Fruit fly (Drosophila melanogaster) whole organism, embryonic: ENCODE data around the gene RpL34b.

Source experiments
- CG10147 ChIP-seq: fragments of 200-800 bp; sonication (Bioruptor generic); optimal IDR thresholded peaks from 2 replicates; lab custom pipeline; 2019; ENCODE audit warnings: missing biosample characterization, mild to moderate bottlenecking, missing genetic modification characterization, moderate library complexity
- CG10209 ChIP-seq: fragments of 200-800 bp; sonication (Bioruptor generic); optimal IDR thresholded peaks from 3 replicates; lab custom pipeline; 2017; ENCODE audit warnings: missing biosample characterization, mild to moderate bottlenecking, missing genetic modification characterization, missing genetic modification reagents
- CG10462 ChIP-seq: fragments of 200-800 bp; sonication (Bioruptor generic); optimal IDR thresholded peaks from 2 replicates; lab custom pipeline; 2016; ENCODE audit warnings: missing biosample characterization, missing genetic modification characterization
- CG11247 ChIP-seq: fragments of 200-800 bp; sonication (Bioruptor generic); IDR thresholded peaks from 2 replicates; pipeline ENCODE4 v1.3.6; 2022; ENCODE audit warnings: missing biosample characterization, missing genetic modification characterization
- CG13775 ChIP-seq: fragments of 200-800 bp; sonication (Bioruptor generic); optimal IDR thresholded peaks from 3 replicates; lab custom pipeline; 2017; ENCODE audit warnings: missing biosample characterization, mild to moderate bottlenecking, missing genetic modification characterization
- CG1602 ChIP-seq: fragments of 200-800 bp; sonication (Bioruptor generic); optimal IDR thresholded peaks from 3 replicates; lab custom pipeline; 2016; ENCODE audit warnings: missing biosample characterization, missing genetic modification characterization
- CG1603 ChIP-seq: fragments of 200-800 bp; sonication (Bioruptor generic); optimal IDR thresholded peaks from 2 replicates; lab custom pipeline; 2019; ENCODE audit warnings: missing biosample characterization, mild to moderate bottlenecking, missing genetic modification characterization, moderate library complexity
- CG18476 ChIP-seq: fragments of 200-800 bp; sonication (Bioruptor generic); optimal IDR thresholded peaks from 2 replicates; lab custom pipeline; 2016; ENCODE audit warnings: missing biosample characterization, mild to moderate bottlenecking, missing genetic modification characterization
- CG18619 ChIP-seq: fragments of 200-800 bp; sonication (Bioruptor generic); optimal IDR thresholded peaks from 3 replicates; lab custom pipeline; 2017; ENCODE audit warnings: missing biosample characterization, mild to moderate bottlenecking, missing genetic modification characterization
- CG2116 ChIP-seq: fragments of 200-800 bp; sonication (Bioruptor generic); optimal IDR thresholded peaks from 3 replicates; lab custom pipeline; 2018; ENCODE audit warnings: missing biosample characterization, mild to moderate bottlenecking, missing genetic modification characterization
- CG2199 ChIP-seq: fragments of 200-800 bp; sonication (Bioruptor generic); IDR thresholded peaks from 3 replicates; pipeline ENCODE4 v1.3.6; 2022; ENCODE audit warnings: missing biosample characterization, missing genetic modification characterization
- CG2875 ChIP-seq: fragments of 200-800 bp; sonication (Bioruptor generic); optimal IDR thresholded peaks from 2 replicates; lab custom pipeline; 2017; ENCODE audit warnings: missing biosample characterization, mild to moderate bottlenecking, missing genetic modification characterization, missing genetic modification reagents
- CG4328 ChIP-seq: fragments of 200-800 bp; sonication (Bioruptor generic); optimal IDR thresholded peaks from 3 replicates; lab custom pipeline; 2017; ENCODE audit warnings: missing biosample characterization, missing genetic modification reagents, missing genetic modification characterization
- CG4820 ChIP-seq: fragments of 200-800 bp; sonication (Bioruptor generic); optimal IDR thresholded peaks from 3 replicates; lab custom pipeline; 2016; ENCODE audit warnings: missing biosample characterization, missing genetic modification characterization
- CG5180 ChIP-seq: fragments of 200-800 bp; sonication (Bioruptor generic); optimal IDR thresholded peaks from 3 replicates; lab custom pipeline; 2017; ENCODE audit warnings: missing biosample characterization, missing genetic modification characterization, mild to moderate bottlenecking, moderate library complexity, missing genetic modification reagents
- CG7556 ChIP-seq: fragments of 200-800 bp; sonication (Bioruptor generic); optimal IDR thresholded peaks from 2 replicates; lab custom pipeline; 2017; ENCODE audit warnings: missing biosample characterization, mild to moderate bottlenecking, missing genetic modification characterization
- CG7745 ChIP-seq: fragments of 200-800 bp; sonication (Bioruptor generic); optimal IDR thresholded peaks from 2 replicates; lab custom pipeline; 2018; ENCODE audit warnings: missing biosample characterization, mild to moderate bottlenecking, missing genetic modification characterization, moderate library complexity
- CG7928 ChIP-seq: fragments of 200-800 bp; sonication (Bioruptor generic); optimal IDR thresholded peaks from 2 replicates; lab custom pipeline; 2017; ENCODE audit warnings: missing biosample characterization, mild to moderate bottlenecking, missing genetic modification characterization
- CG8089 ChIP-seq: fragments of 200-800 bp; sonication (Bioruptor generic); optimal IDR thresholded peaks from 3 replicates; lab custom pipeline; 2016; ENCODE audit warnings: missing biosample characterization, missing genetic modification characterization
- CG8388 ChIP-seq: fragments of 200-800 bp; sonication (Bioruptor generic); optimal IDR thresholded peaks from 2 replicates; lab custom pipeline; 2019; ENCODE audit warnings: missing biosample characterization, mild to moderate bottlenecking, missing genetic modification characterization, moderate library complexity
- CG8765 ChIP-seq: fragments of 200-800 bp; sonication (Bioruptor generic); IDR thresholded peaks from 2 replicates; pipeline ENCODE4 v1.3.6; 2022; ENCODE audit warnings: missing biosample characterization, missing genetic modification characterization
- CG9437 ChIP-seq: fragments of 200-800 bp; sonication (Bioruptor generic); optimal IDR thresholded peaks from 2 replicates; lab custom pipeline; 2018; ENCODE audit warnings: missing biosample characterization, mild to moderate bottlenecking, missing genetic modification characterization
- CHES-1-like ChIP-seq: fragments of 200-800 bp; sonication (Bioruptor generic); optimal IDR thresholded peaks from 2 replicates; lab custom pipeline; 2016; ENCODE audit warnings: missing biosample characterization, missing genetic modification characterization
- CkIIα-i1 ChIP-seq: fragments of 200-800 bp; sonication (Bioruptor generic); IDR thresholded peaks from 2 replicates; pipeline ENCODE4 v1.3.6; 2022; ENCODE audit warnings: missing biosample characterization, missing genetic modification characterization
- Elba2 ChIP-seq: fragments of 200-800 bp; sonication (Bioruptor generic); optimal IDR thresholded peaks from 3 replicates; lab custom pipeline; 2016; ENCODE audit warnings: missing biosample characterization, missing genetic modification characterization
- HHEX ChIP-seq: fragments of 200-800 bp; sonication (Bioruptor generic); optimal IDR thresholded peaks from 3 replicates; lab custom pipeline; 2017; ENCODE audit warnings: missing biosample characterization, mild to moderate bottlenecking, missing genetic modification characterization, missing genetic modification reagents
- HmgZ ChIP-seq: fragments of 200-800 bp; sonication (Bioruptor generic); optimal IDR thresholded peaks from 2 replicates; lab custom pipeline; 2018; ENCODE audit warnings: missing biosample characterization, mild to moderate bottlenecking, missing genetic modification characterization
- Hr51 ChIP-seq, 2 experiments: fragments of 200-800 bp; sonication (Bioruptor generic); optimal IDR thresholded peaks; 2 replicates in 1 of 2; 3 replicates in 1 of 2; lab custom pipeline; 2016 to 2018; ENCODE audit warnings: missing biosample characterization in 2 of 2, missing genetic modification characterization in 2 of 2, mild to moderate bottlenecking in 1 of 2, moderate library complexity in 1 of 2
- NC2β ChIP-seq: fragments of 200-800 bp; sonication (Bioruptor generic); optimal IDR thresholded peaks from 2 replicates; lab custom pipeline; 2016; ENCODE audit warnings: missing biosample characterization, missing genetic modification characterization
- NK7.1 ChIP-seq: fragments of 200-800 bp; sonication (Bioruptor generic); optimal IDR thresholded peaks from 3 replicates; lab custom pipeline; 2016; ENCODE audit warnings: missing biosample characterization, missing genetic modification characterization
- Nf-YC ChIP-seq: fragments of 200-800 bp; optimal IDR thresholded peaks from 3 replicates; lab custom pipeline; 2019; ENCODE audit warnings: missing biosample characterization, mild to moderate bottlenecking, missing genetic modification characterization, moderate library complexity
- Oli ChIP-seq: fragments of 200-800 bp; sonication (Bioruptor generic); optimal IDR thresholded peaks from 2 replicates; lab custom pipeline; 2018; ENCODE audit warnings: missing biosample characterization, mild to moderate bottlenecking, missing genetic modification characterization, moderate library complexity
- Side ChIP-seq: fragments of 200-800 bp; sonication (Bioruptor generic); optimal IDR thresholded peaks from 2 replicates; lab custom pipeline; 2016; ENCODE audit warnings: missing biosample characterization, missing genetic modification characterization
- Trl ChIP-seq, 3 experiments: fragments of >200 bp in 2 of 3; fragments of 200-800 bp in 1 of 3; sonication (Bioruptor generic) in 1 of 3; optimal IDR thresholded peaks; 2 replicates in 1 of 3; 3 replicates in 2 of 3; lab custom pipeline; 2016 to 2017; ENCODE audit warnings: missing biosample characterization in 1 of 3, missing genetic modification characterization in 1 of 3
- amos ChIP-seq: fragments of 200-800 bp; sonication (Bioruptor generic); IDR thresholded peaks from 2 replicates; pipeline ENCODE4 v1.3.6; 2022; ENCODE audit warnings: missing biosample characterization, missing genetic modification characterization; ENCODE audit not compliant: partially characterized antibody
- dmrt11E ChIP-seq: fragments of 200-800 bp; sonication (Bioruptor generic); optimal IDR thresholded peaks from 3 replicates; lab custom pipeline; 2018; ENCODE audit warnings: missing biosample characterization, mild to moderate bottlenecking, missing genetic modification characterization, moderate library complexity
- dpn ChIP-seq, 2 experiments: fragments of 200-800 bp; sonication (Bioruptor generic); optimal IDR thresholded peaks; 3 replicates each; lab custom pipeline; 2016; ENCODE audit warnings: missing biosample characterization in 2 of 2, missing genetic modification characterization in 2 of 2
- gt ChIP-seq: fragments of 200-800 bp; sonication (Bioruptor generic); IDR thresholded peaks from 2 replicates; pipeline ENCODE4 v1.3.6; 2022; ENCODE audit warnings: missing biosample characterization, missing genetic modification characterization
- maf-S ChIP-seq: fragments of 200-800 bp; sonication (Bioruptor generic); optimal IDR thresholded peaks from 2 replicates; lab custom pipeline; 2016; ENCODE audit warnings: missing biosample characterization, missing genetic modification characterization
- mam ChIP-seq: fragments of 200-800 bp; sonication (Bioruptor generic); optimal IDR thresholded peaks from 3 replicates; lab custom pipeline; 2016; ENCODE audit warnings: missing biosample characterization, missing genetic modification characterization
- oc ChIP-seq: fragments of 200-800 bp; sonication (Bioruptor generic); optimal IDR thresholded peaks from 2 replicates; lab custom pipeline; 2018; ENCODE audit warnings: missing biosample characterization, mild to moderate bottlenecking, missing genetic modification characterization, moderate library complexity
- org-1 ChIP-seq: fragments of 200-800 bp; sonication (Bioruptor generic); optimal IDR thresholded peaks from 2 replicates; lab custom pipeline; 2017; ENCODE audit warnings: missing biosample characterization, missing genetic modification characterization
- rib ChIP-seq: fragments of 200-800 bp; sonication (Bioruptor generic); IDR thresholded peaks from 2 replicates; pipeline ENCODE4 v1.3.6; 2022; ENCODE audit warnings: missing biosample characterization, missing genetic modification characterization
- sens ChIP-seq: fragments of 200-800 bp; sonication (Bioruptor generic); peaks from one replicate; lab custom pipeline; 2016; ENCODE audit warnings: missing biosample characterization, missing genetic modification characterization
- sima ChIP-seq: fragments of 200-800 bp; sonication (Bioruptor generic); optimal IDR thresholded peaks from 2 replicates; lab custom pipeline; 2016; ENCODE audit warnings: missing biosample characterization, missing genetic modification characterization
- tap ChIP-seq: fragments of 200-800 bp; optimal IDR thresholded peaks from 3 replicates; lab custom pipeline; 2019; ENCODE audit warnings: missing biosample characterization, mild to moderate bottlenecking, missing genetic modification characterization, moderate library complexity
- zf30C ChIP-seq: fragments of 200-800 bp; sonication (Bioruptor generic); optimal IDR thresholded peaks from 3 replicates; lab custom pipeline; 2018; ENCODE audit warnings: missing biosample characterization, mild to moderate bottlenecking, missing genetic modification characterization

RpL34b gene

DNA sequence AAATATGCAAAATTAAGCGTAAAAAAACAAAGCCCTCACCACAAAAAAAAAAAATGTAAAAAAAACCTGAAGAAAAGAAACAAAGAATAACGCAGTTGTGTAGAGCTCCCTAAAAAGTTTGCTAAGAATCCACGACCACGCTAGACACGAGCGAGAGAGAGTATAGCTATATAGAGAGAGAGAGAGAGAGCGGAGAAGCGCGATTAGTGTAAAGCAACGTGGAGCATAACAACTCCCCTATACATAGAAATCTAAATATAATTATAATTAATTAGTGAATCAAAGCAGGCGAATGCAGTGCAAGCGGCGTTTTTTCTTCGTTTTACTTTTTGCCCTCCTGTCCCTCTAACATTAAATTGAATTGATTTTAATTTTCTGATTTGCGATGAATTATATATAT lies 41.6 kb downstream of the RpL34b start:
- TF ChIP-seq maf-S (no peak), Trl (optimal IDR thresholded peaks at IDR 0.05; lab: Kevin White, UChicago) (peak; percentile 40 to 78), Trl (GFP tag; optimal IDR thresholded peaks at IDR 0.05; lab: Kevin White, UChicago) (no peak), CG7745 (peak; percentile 70), CkIIα-i1 (GFP tag; lab: Robert Waterston, UW) (no peak), CG2199 (GFP tag; lab: Robert Waterston, UW) (peak; percentile 69; the same call in 1 of the 3 replicates), CG4820 (GFP tag; lab: Kevin White, UChicago) (no peak), NC2β (no peak), rib (GFP tag; lab: Robert Waterston, UW) (no peak), CG10209 (GFP tag; lab: Kevin White, UChicago) (no peak)

DNA sequence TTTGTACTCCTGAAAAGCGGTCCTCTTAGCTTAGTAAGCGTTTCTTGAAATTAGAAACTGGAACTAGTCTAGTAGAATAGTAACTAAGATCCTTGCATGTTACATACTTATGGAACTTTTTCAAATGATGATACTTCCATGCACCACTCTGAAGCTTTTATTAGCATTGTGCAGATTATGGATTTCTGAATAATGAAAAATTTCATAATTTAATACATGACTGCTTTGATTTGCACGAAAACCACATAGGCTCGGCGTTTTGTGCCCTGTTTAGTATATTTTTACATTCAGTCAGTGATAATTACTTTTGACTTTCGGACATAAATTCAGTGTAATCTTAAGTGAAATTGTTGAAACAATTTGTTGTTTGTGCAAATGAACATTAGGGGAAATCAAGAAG lies 45.8 kb downstream of the RpL34b start, which contains the start of gene CG43675:
TSS of gene CG43675 (plus strand) at position 301 of the 400 bp plus-strand sequence.
- TF ChIP-seq CG1602 (GFP tag; lab: Kevin White, UChicago) (no peak), sens (GFP tag; lab: Kevin White, UChicago) (peak; percentile 40)
- TF ChIP-seq, all 482 proteins: peak for 1

- TF ChIP-seq CG11247 (GFP tag; lab: Robert Waterston, UW): no peak
- TF ChIP-seq CG8089: peak; percentile 9
- TF ChIP-seq CG9437 (GFP tag; lab: Kevin White, UChicago): peak; percentile 87
- peak; percentile 78 for TF ChIP-seq Nf-YC
- TF ChIP-seq CG5180: peak; percentile 64
- TF ChIP-seq CG13775 (GFP tag; lab: Kevin White, UChicago): peak; percentile 83
- TF ChIP-seq CG7556: peak; percentile 94
- no peak for TF ChIP-seq sima (GFP tag; lab: Kevin White, UChicago)
- peak; percentile 30 for TF ChIP-seq NK7.1 (GFP tag; lab: Kevin White, UChicago)
- peak; percentile 38 for TF ChIP-seq mam (GFP tag; lab: Kevin White, UChicago)
- TF ChIP-seq HmgZ (tag; lab: Kevin White, UChicago): peak; percentile 27
- peak; percentile 92 for TF ChIP-seq CG8388 (GFP tag; lab: Kevin White, UChicago)
- no peak for TF ChIP-seq Elba2 (GFP tag; lab: Kevin White, UChicago)
- TF ChIP-seq CG10147 (GFP tag; lab: Kevin White, UChicago): peak; percentile 82
- TF ChIP-seq CG4328: peak; percentile 71
- TF ChIP-seq amos (GFP tag; lab: Robert Waterston, UW): no peak
- peak; percentile 71 for TF ChIP-seq CG2116 (GFP tag; lab: Kevin White, UChicago)
- peak; percentile 56 to 84 for TF ChIP-seq dpn (GFP tag; optimal IDR thresholded peaks at IDR 0.05; lab: Kevin White, UChicago)
- peak; percentile 1 for TF ChIP-seq CHES-1-like (GFP tag; lab: Kevin White, UChicago)
- TF ChIP-seq tap: peak; percentile 92
- peak; percentile 42 to 95 for TF ChIP-seq Hr51 (GFP tag; optimal IDR thresholded peaks at IDR 0.05; lab: Kevin White, UChicago)
- TF ChIP-seq Side: peak; percentile 17
- TF ChIP-seq CG1603 (tag; lab: Kevin White, UChicago): peak; percentile 50
- peak; percentile 67 for TF ChIP-seq zf30C (GFP tag; lab: Kevin White, UChicago)
- TF ChIP-seq Oli (tag; lab: Kevin White, UChicago): peak; percentile 89
- TF ChIP-seq CG18476: peak; percentile 85
- peak; percentile 72 for TF ChIP-seq oc (tag; lab: Kevin White, UChicago)
- peak; percentile 80 for TF ChIP-seq CG10462 (GFP tag; lab: Kevin White, UChicago)
- peak; percentile 77 for TF ChIP-seq CG2875 (GFP tag; lab: Kevin White, UChicago)
- TF ChIP-seq CG7928 (GFP tag; lab: Kevin White, UChicago): peak; percentile 40
- TF ChIP-seq dmrt11E: peak; percentile 84
- TF ChIP-seq CG8765 (GFP tag; lab: Robert Waterston, UW): no peak
- TF ChIP-seq HHEX (GFP tag; lab: Kevin White, UChicago): peak; percentile 87
- TF ChIP-seq org-1 (GFP tag; lab: Kevin White, UChicago): peak; percentile 85
- TF ChIP-seq CG18619 (GFP tag; lab: Kevin White, UChicago): peak; percentile 83
- no peak for TF ChIP-seq gt
Observed at dm6 chr3R:9353276-9353652, 47.8 kb downstream of the RpL34b start.
